Worm (Caenorhabditis elegans) whole organism, L4 larva: ENCODE results near the gene plg-1.

Experiments used
- F49E8.2 ChIP-seq: sonication (generic microtip); optimal IDR thresholded peaks from 2 replicates; lab custom pipeline; 2016; ENCODE audit warnings: missing compliant biosample characterization, mild to moderate bottlenecking, missing genetic modification characterization, borderline replicate concordance
- ama-1 ChIP-seq: fragments of 150-350 bp; optimal IDR thresholded peaks from 2 replicates; lab custom pipeline; 2014; ENCODE audit warnings: inconsistent platforms, mixed read lengths
- fos-1 ChIP-seq: fragments of 150-350 bp; optimal IDR thresholded peaks from 2 replicates; lab custom pipeline; 2014; ENCODE audit warnings: missing biosample characterization, missing genetic modification characterization
- pqm-1 ChIP-seq: sonication (generic microtip); optimal IDR thresholded peaks from 2 replicates; lab custom pipeline; 2017; ENCODE audit warnings: missing biosample characterization, missing genetic modification characterization
- set-16 ChIP-seq: fragments of 200-800 bp; sonication (Bioruptor generic); IDR thresholded peaks from 2 replicates; pipeline ENCODE4 v1.3.6; 2022; ENCODE audit warnings: missing genetic modification reagents, missing genetic modification characterization, missing compliant biosample characterization

- TF ChIP-seq pqm-1 (tag; lab: Kevin White, UChicago) (no peak), ama-1 (no peak), fos-1 (tag; lab: Kevin White, UChicago) (no peak), set-16 (GFP tag; lab: Robert Waterston, UW) (no peak), F49E8.2 (tag; lab: Kevin White, UChicago) (no peak)
Measured at ce11 chrIII:8851961-8852360, at the start of gene plg-1.
